Fruit fly (Drosophila melanogaster) whole organism, embryonic: ENCODE data around the gene Upf2.

Experiments
- ATbp ChIP-seq: fragments of 200-800 bp; sonication (Bioruptor generic); optimal IDR thresholded peaks from 2 replicates; lab custom pipeline; 2017; ENCODE audit warnings: missing biosample characterization, mild to moderate bottlenecking, missing genetic modification characterization, missing genetic modification reagents
- Ada2b ChIP-seq: fragments of 200-800 bp; sonication (Bioruptor generic); IDR thresholded peaks from 2 replicates; pipeline ENCODE4 v1.3.6; 2022; ENCODE audit warnings: missing biosample characterization, missing genetic modification characterization
- Aef1 ChIP-seq: fragments of 200-800 bp; sonication (Bioruptor generic); IDR thresholded peaks from 3 replicates; pipeline ENCODE4 v1.3.6; 2022; ENCODE audit warnings: missing biosample characterization, missing genetic modification characterization
- Atf3 ChIP-seq: fragments of 200-800 bp; sonication (Bioruptor generic); optimal IDR thresholded peaks from 3 replicates; lab custom pipeline; 2016; ENCODE audit warnings: missing biosample characterization, missing genetic modification characterization
- BEAF-32 ChIP-seq: fragments of 200-800 bp; sonication (Bioruptor generic); optimal IDR thresholded peaks from 3 replicates; lab custom pipeline; 2017; ENCODE audit warnings: missing biosample characterization, missing genetic modification characterization, mild to moderate bottlenecking, moderate library complexity, missing genetic modification reagents
- CG11504 ChIP-seq: fragments of 200-800 bp; sonication (Bioruptor generic); optimal IDR thresholded peaks from 3 replicates; lab custom pipeline; 2019; ENCODE audit warnings: missing biosample characterization, mild to moderate bottlenecking, missing genetic modification characterization, moderate library complexity
- CG12071 ChIP-seq: fragments of 200-800 bp; sonication (Bioruptor generic); optimal IDR thresholded peaks from 3 replicates; lab custom pipeline; 2018; ENCODE audit warnings: missing biosample characterization, mild to moderate bottlenecking, missing genetic modification characterization
- CG13287 ChIP-seq: fragments of 200-800 bp; sonication (Bioruptor generic); IDR thresholded peaks from 2 replicates; pipeline ENCODE4 v1.3.6; 2022; ENCODE audit warnings: missing biosample characterization, missing genetic modification characterization; ENCODE audit not compliant: partially characterized antibody
- CG13296 ChIP-seq: fragments of 200-800 bp; sonication (Bioruptor generic); optimal IDR thresholded peaks from 3 replicates; lab custom pipeline; 2018; ENCODE audit warnings: missing biosample characterization, mild to moderate bottlenecking, missing genetic modification characterization
- CG13894 ChIP-seq: fragments of 200-800 bp; sonication (Bioruptor generic); optimal IDR thresholded peaks from 3 replicates; lab custom pipeline; 2018; ENCODE audit warnings: missing biosample characterization, mild to moderate bottlenecking, missing genetic modification characterization, moderate library complexity
- CG14860 ChIP-seq: fragments of 200-800 bp; sonication (Bioruptor generic); IDR thresholded peaks from 3 replicates; pipeline ENCODE4 v1.3.6; 2022; ENCODE audit warnings: missing biosample characterization, missing genetic modification characterization; ENCODE audit not compliant: partially characterized antibody
- CG15601 ChIP-seq: fragments of 200-800 bp; sonication (Bioruptor generic); optimal IDR thresholded peaks from 3 replicates; lab custom pipeline; 2019; ENCODE audit warnings: missing biosample characterization, mild to moderate bottlenecking, missing genetic modification characterization, moderate library complexity
- CG1602 ChIP-seq: fragments of 200-800 bp; sonication (Bioruptor generic); optimal IDR thresholded peaks from 3 replicates; lab custom pipeline; 2016; ENCODE audit warnings: missing biosample characterization, missing genetic modification characterization
- CG17802 ChIP-seq: fragments of 200-800 bp; sonication (Bioruptor generic); optimal IDR thresholded peaks from 2 replicates; lab custom pipeline; 2018; ENCODE audit warnings: missing biosample characterization, mild to moderate bottlenecking, missing genetic modification characterization, moderate library complexity
- CG31224 ChIP-seq: fragments of 200-800 bp; sonication (Bioruptor generic); IDR thresholded peaks from 2 replicates; pipeline ENCODE4 v1.3.6; 2022; ENCODE audit warnings: missing biosample characterization, missing genetic modification characterization
- CG31365 ChIP-seq: fragments of 200-800 bp; sonication (Bioruptor generic); optimal IDR thresholded peaks from 2 replicates; lab custom pipeline; 2018; ENCODE audit warnings: missing biosample characterization, mild to moderate bottlenecking, missing genetic modification characterization
- CG32767 ChIP-seq: fragments of 200-800 bp; sonication (Bioruptor generic); IDR thresholded peaks from 2 replicates; pipeline ENCODE4 v1.3.6; 2022; ENCODE audit warnings: missing biosample characterization, missing genetic modification characterization
- CG4282 ChIP-seq: fragments of 200-800 bp; sonication (Bioruptor generic); optimal IDR thresholded peaks from 2 replicates; lab custom pipeline; 2016; ENCODE audit warnings: missing biosample characterization, missing genetic modification characterization
- CG7357 ChIP-seq: fragments of 200-800 bp; sonication (Bioruptor generic); IDR thresholded peaks from 3 replicates; pipeline ENCODE4 v1.3.6; 2022; ENCODE audit warnings: missing biosample characterization, missing genetic modification characterization
- CkIIα-i1 ChIP-seq: fragments of 200-800 bp; sonication (Bioruptor generic); IDR thresholded peaks from 2 replicates; pipeline ENCODE4 v1.3.6; 2022; ENCODE audit warnings: missing biosample characterization, missing genetic modification characterization
- CoRest ChIP-seq: fragments of 200-800 bp; sonication (Bioruptor generic); optimal IDR thresholded peaks from 3 replicates; lab custom pipeline; 2018; ENCODE audit warnings: missing biosample characterization, mild to moderate bottlenecking, missing genetic modification characterization, moderate library complexity
- Dek ChIP-seq: fragments of 200-800 bp; sonication (Bioruptor generic); optimal IDR thresholded peaks from 3 replicates; lab custom pipeline; 2019; ENCODE audit warnings: missing biosample characterization, mild to moderate bottlenecking, missing genetic modification characterization, moderate library complexity
- E2f1 ChIP-seq: fragments of 200-800 bp; sonication (Bioruptor generic); IDR thresholded peaks from 2 replicates; pipeline ENCODE4 v1.3.6; 2022; ENCODE audit warnings: missing biosample characterization, missing genetic modification characterization
- Hr3 ChIP-seq: fragments of 200-800 bp; sonication (Bioruptor generic); optimal IDR thresholded peaks from 3 replicates; lab custom pipeline; 2016; ENCODE audit warnings: missing biosample characterization, missing genetic modification characterization
- MESR4 ChIP-seq: fragments of 200-800 bp; sonication (Bioruptor generic); optimal IDR thresholded peaks from 2 replicates; lab custom pipeline; 2018; ENCODE audit warnings: missing biosample characterization, mild to moderate bottlenecking, missing genetic modification characterization, moderate library complexity
- Nf-YB ChIP-seq: fragments of 200-800 bp; sonication (Bioruptor generic); optimal IDR thresholded peaks from 3 replicates; lab custom pipeline; 2019; ENCODE audit warnings: missing biosample characterization, mild to moderate bottlenecking, missing genetic modification characterization, moderate library complexity
- Poxn ChIP-seq: fragments of 200-800 bp; sonication (Bioruptor generic); IDR thresholded peaks from 2 replicates; pipeline ENCODE4 v1.3.6; 2022; ENCODE audit warnings: missing biosample characterization, missing genetic modification characterization
- Sin3A ChIP-seq: fragments of >200 bp; optimal IDR thresholded peaks from 2 replicates; lab custom pipeline; 2018
- amos ChIP-seq: fragments of 200-800 bp; sonication (Bioruptor generic); IDR thresholded peaks from 2 replicates; pipeline ENCODE4 v1.3.6; 2022; ENCODE audit warnings: missing biosample characterization, missing genetic modification characterization; ENCODE audit not compliant: partially characterized antibody
- az2 ChIP-seq: fragments of 200-800 bp; sonication (Bioruptor generic); optimal IDR thresholded peaks from 3 replicates; lab custom pipeline; 2016; ENCODE audit warnings: missing biosample characterization, missing genetic modification characterization
- bab2 ChIP-seq: fragments of 200-800 bp; sonication (Bioruptor generic); optimal IDR thresholded peaks from 2 replicates; lab custom pipeline; 2016; ENCODE audit warnings: missing biosample characterization, missing genetic modification characterization
- disco-r ChIP-seq: fragments of 200-800 bp; sonication (Bioruptor generic); optimal IDR thresholded peaks from 2 replicates; lab custom pipeline; 2016; ENCODE audit warnings: missing biosample characterization, missing genetic modification characterization
- dpn ChIP-seq, 2 experiments: fragments of 200-800 bp; sonication (Bioruptor generic); optimal IDR thresholded peaks; 3 replicates each; lab custom pipeline; 2016; ENCODE audit warnings: missing biosample characterization in 2 of 2, missing genetic modification characterization in 2 of 2
- eve ChIP-seq, 2 experiments: fragments of >200 bp; optimal IDR thresholded peaks; 2 replicates each; lab custom pipeline; 2017; ENCODE audit warnings: missing biosample characterization in 2 of 2, missing genetic modification characterization in 2 of 2
- gfzf ChIP-seq: fragments of 200-800 bp; sonication (Bioruptor generic); optimal IDR thresholded peaks from 2 replicates; lab custom pipeline; 2016; ENCODE audit warnings: missing biosample characterization, mild to moderate bottlenecking, missing genetic modification characterization, moderate library complexity
- gt ChIP-seq: fragments of 200-800 bp; sonication (Bioruptor generic); IDR thresholded peaks from 2 replicates; pipeline ENCODE4 v1.3.6; 2022; ENCODE audit warnings: missing biosample characterization, missing genetic modification characterization
- her ChIP-seq: fragments of 200-800 bp; sonication (Bioruptor generic); optimal IDR thresholded peaks from 2 replicates; lab custom pipeline; 2016; ENCODE audit warnings: missing biosample characterization, missing genetic modification characterization
- ken ChIP-seq: fragments of 200-800 bp; sonication (Bioruptor generic); IDR thresholded peaks from 3 replicates; pipeline ENCODE4 v1.3.6; 2022; ENCODE audit warnings: missing biosample characterization, missing genetic modification characterization
- lov ChIP-seq, 2 experiments: fragments of 200-800 bp in 1 of 2; fragments of >200 bp in 1 of 2; sonication (Bioruptor generic) in 1 of 2; IDR thresholded peaks in 1 of 2; optimal IDR thresholded peaks in 1 of 2; 2 replicates in 1 of 2; 3 replicates in 1 of 2; pipeline versions ENCODE4 v1.3.6 to Lab custom; 2017 to 2022; ENCODE audit warnings: missing biosample characterization in 1 of 2, missing genetic modification characterization in 1 of 2
- peb ChIP-seq: fragments of 200-800 bp; sonication (Bioruptor generic); IDR thresholded peaks from 2 replicates; pipeline ENCODE4 v1.3.6; 2022; ENCODE audit warnings: missing biosample characterization, missing genetic modification characterization
- phol ChIP-seq: fragments of 200-800 bp; sonication (Bioruptor generic); optimal IDR thresholded peaks from 3 replicates; lab custom pipeline; 2018; ENCODE audit warnings: missing biosample characterization, mild to moderate bottlenecking, missing genetic modification characterization, moderate library complexity
- pzg ChIP-seq: fragments of 200-800 bp; sonication (Bioruptor generic); optimal IDR thresholded peaks from 3 replicates; lab custom pipeline; 2018; ENCODE audit warnings: missing biosample characterization, mild to moderate bottlenecking, missing genetic modification characterization, moderate library complexity
- ranshi ChIP-seq: fragments of 200-800 bp; sonication (Bioruptor generic); IDR thresholded peaks from 2 replicates; pipeline ENCODE4 v1.3.6; 2022; ENCODE audit warnings: missing biosample characterization, missing genetic modification characterization
- row ChIP-seq: fragments of 200-800 bp; sonication (Bioruptor generic); IDR thresholded peaks from 3 replicates; pipeline ENCODE4 v1.3.6; 2022; ENCODE audit warnings: missing biosample characterization, missing genetic modification characterization
- toy ChIP-seq: fragments of 200-800 bp; sonication (Bioruptor generic); IDR thresholded peaks from 2 replicates; pipeline ENCODE4 v1.3.6; 2022; ENCODE audit warnings: missing biosample characterization, missing genetic modification characterization
- vnd ChIP-seq: fragments of 200-800 bp; sonication (Bioruptor generic); IDR thresholded peaks from 3 replicates; pipeline ENCODE4 v1.3.6; 2022; ENCODE audit warnings: missing biosample characterization, missing genetic modification characterization; ENCODE audit not compliant: partially characterized antibody
- wek ChIP-seq: fragments of 200-800 bp; sonication (Bioruptor generic); optimal IDR thresholded peaks from 3 replicates; lab custom pipeline; 2018; ENCODE audit warnings: missing biosample characterization, mild to moderate bottlenecking, missing genetic modification characterization, moderate library complexity
- zf30C ChIP-seq: fragments of 200-800 bp; sonication (Bioruptor generic); optimal IDR thresholded peaks from 3 replicates; lab custom pipeline; 2018; ENCODE audit warnings: missing biosample characterization, mild to moderate bottlenecking, missing genetic modification characterization

Gene Upf2

DNA sequence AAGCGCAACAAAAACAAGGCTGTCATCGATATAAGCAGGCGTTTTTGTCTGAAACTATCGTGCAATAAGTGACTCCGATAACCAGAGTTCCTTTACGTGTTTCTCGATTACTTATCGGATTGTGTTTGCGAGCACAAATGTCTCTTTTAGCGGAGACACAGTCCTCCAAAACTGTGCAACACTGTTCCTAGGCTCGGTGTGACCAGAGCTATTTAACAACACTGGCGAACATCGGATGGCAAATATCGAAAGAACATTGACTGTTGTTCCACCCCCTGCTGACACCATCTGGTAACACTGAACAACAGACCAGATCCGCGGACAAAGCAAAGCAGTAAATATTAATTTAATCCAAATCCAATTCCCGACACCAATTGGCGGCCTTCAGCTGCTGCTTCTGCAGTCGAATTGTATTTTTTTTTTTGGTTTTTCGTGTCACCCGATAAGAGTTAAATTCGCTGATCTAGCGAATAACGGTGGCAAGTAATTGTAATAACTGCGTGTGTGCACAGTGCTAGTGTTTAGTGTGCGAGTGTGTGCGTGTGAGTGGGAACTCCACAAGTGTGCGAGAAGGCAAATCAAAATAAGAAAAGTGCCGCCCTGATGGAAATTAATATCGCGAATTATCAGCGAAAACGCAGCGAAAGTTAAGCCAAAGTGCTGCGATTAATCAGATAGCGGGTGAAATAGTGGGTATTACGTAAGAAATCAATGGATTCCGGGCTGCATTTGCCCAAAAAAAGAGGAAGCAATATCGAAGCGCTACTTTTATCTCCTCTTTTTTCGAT lies 13.7 kb downstream of the Upf2 start, which contains the start of gene mys (continued):
- TF ChIP-seq CG13287 (peak; percentile 97), dpn (GFP tag; optimal IDR thresholded peaks at IDR 0.05; lab: Kevin White, UChicago) (peak; percentile 75 to 87), CG31365 (tag; lab: Kevin White, UChicago) (peak; percentile 72), bab2 (GFP tag; lab: Kevin White, UChicago) (peak; percentile 72), Nf-YB (GFP tag; lab: Kevin White, UChicago) (peak; percentile 15), CkIIα-i1 (GFP tag; lab: Robert Waterston, UW) (no peak), CG17802 (tag; lab: Kevin White, UChicago) (peak; percentile 55), Atf3 (GFP tag; lab: Kevin White, UChicago) (peak; percentile 43), gt (GFP tag; lab: Robert Waterston, UW) (no peak; the same call in 1 of the 2 replicates), gfzf (GFP tag; lab: Kevin White, UChicago) (peak; percentile 95), ken (GFP tag; lab: Robert Waterston, UW) (peak; percentile 81), CG14860 (GFP tag; lab: Robert Waterston, UW) (peak; percentile 85), Sin3A (lab: Kevin White, UChicago) (peak; percentile 84), CG4282 (GFP tag; lab: Kevin White, UChicago) (peak; percentile 71), Dek (tag; lab: Kevin White, UChicago) (peak; percentile 73), az2 (GFP tag; lab: Kevin White, UChicago) (peak; percentile 13), zf30C (no peak), CG32767 (GFP tag; lab: Robert Waterston, UW) (no peak), amos (GFP tag; lab: Robert Waterston, UW) (peak; percentile 98), E2f1 (peak; percentile 52; the same call in 1 of the 2 replicates), lov (optimal IDR thresholded peaks at IDR 0.05; lab: Kevin White, UChicago) (no peak), lov (GFP tag; IDR thresholded peaks at IDR 0.05; lab: Robert Waterston, UW) (no peak), disco-r (peak; percentile 37), CG1602 (GFP tag; lab: Kevin White, UChicago) (peak; percentile 48), row (GFP tag; lab: Robert Waterston, UW) (peak; percentile 63), CG31224 (GFP tag; lab: Robert Waterston, UW) (peak; percentile 24; the same call in 1 of the 2 replicates), Ada2b (0 out of 2 replicates have a peak, but pooled peaks have one; percentile 16), Poxn (GFP tag; lab: Robert Waterston, UW) (no peak), toy (GFP tag; lab: Robert Waterston, UW) (no peak), Aef1 (GFP tag; lab: Robert Waterston, UW) (peak; percentile 63), ATbp (no peak), BEAF-32 (GFP tag; lab: Kevin White, UChicago) (peak; percentile 99), her (peak; percentile 83), peb (GFP tag; lab: Robert Waterston, UW) (no peak), CG7357 (GFP tag; lab: Robert Waterston, UW) (no peak), MESR4 (peak; percentile 83), phol (tag; lab: Kevin White, UChicago) (peak; percentile 63), CoRest (tag; lab: Kevin White, UChicago) (peak; percentile 61), pzg (GFP tag; lab: Kevin White, UChicago) (peak; percentile 100), eve (GFP tag; optimal IDR thresholded peaks at IDR 0.05; lab: Kevin White, UChicago) (no peak), ranshi (GFP tag; lab: Robert Waterston, UW) (peak; percentile 58), CG11504 (tag; lab: Kevin White, UChicago) (peak; percentile 50), Hr3 (GFP tag; lab: Kevin White, UChicago) (peak; percentile 30), vnd (GFP tag; lab: Robert Waterston, UW) (peak; percentile 84), CG13296 (GFP tag; lab: Kevin White, UChicago) (peak; percentile 48), wek (peak; percentile 13), CG15601 (tag; lab: Kevin White, UChicago) (peak; percentile 71), CG13894 (peak; percentile 86), CG12071 (peak; percentile 23)
